Worm (Caenorhabditis elegans): ENCODE data around the gene twk-22.

DNA sequence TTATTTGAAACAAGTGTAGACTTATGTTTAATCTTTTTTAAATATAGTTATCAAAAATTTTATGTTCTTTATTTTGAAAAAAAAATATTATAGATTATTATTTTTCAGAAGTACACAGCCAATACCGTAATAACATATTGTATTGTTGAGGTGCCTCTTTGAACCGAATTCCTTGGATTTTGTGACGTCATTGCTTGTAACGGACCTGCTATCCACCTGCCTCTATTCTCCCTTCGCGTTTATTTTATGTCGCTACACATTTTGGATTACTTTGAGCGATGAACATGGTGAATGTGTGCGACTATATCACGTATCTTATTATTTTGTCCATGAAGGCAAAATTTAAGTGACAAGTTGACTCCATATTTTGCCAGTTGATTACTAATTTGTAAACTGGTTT is 21.0 kb downstream of the twk-22 start:
- TF ChIP-seq F49E8.2 (tag; optimal IDR thresholded peaks at IDR 0.05; ENCODE audit: insufficient read depth) (no peak), mxl-1 (tag; optimal IDR thresholded peaks at IDR 0.05) (no peak), lsl-1 (GFP tag; optimal IDR thresholded peaks at IDR 0.05) (no peak), sdz-38 (tag; optimal IDR thresholded peaks at IDR 0.05) (no peak), zim-3 (tag; optimal IDR thresholded peaks at IDR 0.05) (no peak), pha-4 (tag; optimal IDR thresholded peaks at IDR 0.05) (no peak), xnd-1 (tag; optimal IDR thresholded peaks at IDR 0.05) (no peak)

Measured in whole organism, young adult.